Worm (Caenorhabditis elegans): Measurements from ENCODE around the gene eat-20.

DNA sequence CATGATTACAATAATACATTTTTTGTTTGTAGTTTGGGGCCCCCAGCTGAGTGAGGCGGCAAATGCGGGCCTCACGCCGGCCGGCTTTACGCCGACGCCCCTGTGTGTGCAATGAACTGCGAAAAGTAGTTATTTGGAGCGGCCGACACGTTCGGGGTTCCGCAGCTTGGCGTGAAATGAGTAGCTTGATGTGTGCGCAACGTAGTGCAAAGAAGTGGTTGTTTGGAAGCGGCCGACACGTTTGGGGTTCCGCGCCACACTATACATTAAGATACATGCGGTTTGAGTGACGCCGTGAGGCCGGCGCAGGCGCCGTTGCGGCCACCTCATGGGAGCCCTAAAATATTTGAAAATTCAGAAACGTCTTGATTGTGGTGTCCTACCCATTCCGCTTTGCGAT is 41.2 kb upstream of the eat-20 start:
- TF ChIP-seq F13C5.2 (tag; optimal IDR thresholded peaks at IDR 0.05) = no peak
- TF ChIP-seq pes-1 (GFP tag; IDR thresholded peaks at IDR 0.05) = no peak
- no peak for TF ChIP-seq ets-7 (tag; optimal IDR thresholded peaks at IDR 0.05)
- TF ChIP-seq sea-1 (GFP tag; conservative IDR thresholded peaks at IDR 0.05) = no peak
- TF ChIP-seq ama-1 (optimal IDR thresholded peaks at IDR 0.05) = no peak
